Fruit fly (Drosophila melanogaster): ENCODE data around the gene CG6380.

Gene CG6380

dm6 chr2L:17260577-17260976 is 31.4 kb downstream of the CG6380 start, which contains the start of gene beat-IIIc (continued):
- TF ChIP-seq CG17568 (GFP tag; optimal IDR thresholded peaks at IDR 0.05) (no peak), CG10543 (GFP tag; optimal IDR thresholded peaks at IDR 0.05) (peak; percentile 27), CTCF (GFP tag; optimal IDR thresholded peaks at IDR 0.05) (peak; percentile 92), kni (GFP tag; optimal IDR thresholded peaks at IDR 0.05) (peak; percentile 2), ranshi (GFP tag; IDR thresholded peaks at IDR 0.05) (no peak), wdn (GFP tag; IDR thresholded peaks at IDR 0.05) (no peak; the same call in 1 of the 2 replicates), en (GFP tag; optimal IDR thresholded peaks at IDR 0.05) (no peak), Dp (GFP tag; optimal IDR thresholded peaks at IDR 0.05) (no peak), CG12155 (GFP tag; optimal IDR thresholded peaks at IDR 0.05) (no peak), usp (GFP tag; optimal IDR thresholded peaks at IDR 0.05) (no peak), danr (GFP tag; IDR thresholded peaks at IDR 0.05) (no peak), hkb (optimal IDR thresholded peaks at IDR 0.05) (no peak), hkb (GFP tag; IDR thresholded peaks at IDR 0.05) (peak; percentile 32; the same call in 1 of the 2 replicates), CG18764 (GFP tag; optimal IDR thresholded peaks at IDR 0.05) (no peak), CrebB (tag; optimal IDR thresholded peaks at IDR 0.05) (peak; percentile 18), CG3726 (GFP tag; IDR thresholded peaks at IDR 0.05) (no peak), CG14710 (tag; optimal IDR thresholded peaks at IDR 0.05) (no peak), BEAF-32 (GFP tag; optimal IDR thresholded peaks at IDR 0.05) (no peak), al (GFP tag; IDR thresholded peaks at IDR 0.05) (no peak), ara (GFP tag; IDR thresholded peaks at IDR 0.05) (0 out of 2 replicates have a peak, but pooled peaks have one; percentile 10), br (optimal IDR thresholded peaks at IDR 0.05) (no peak), prd (optimal IDR thresholded peaks at IDR 0.05) (no peak), prd (GFP tag; IDR thresholded peaks at IDR 0.05) (peak; percentile 32; the same call in 1 of the 3 replicates), CG4854 (GFP tag; optimal IDR thresholded peaks at IDR 0.05) (no peak), E2f2 (GFP tag; IDR thresholded peaks at IDR 0.05) (0 out of 2 replicates have a peak, but pooled peaks have one; percentile 18), CG6854 (GFP tag; optimal IDR thresholded peaks at IDR 0.05) (no peak), bowl (GFP tag; IDR thresholded peaks at IDR 0.05) (no peak), zfh2 (GFP tag; optimal IDR thresholded peaks at IDR 0.05) (no peak), CG17829 (tag; optimal IDR thresholded peaks at IDR 0.05) (peak; percentile 34), slbo (GFP tag; IDR thresholded peaks at IDR 0.05) (no peak), ase (GFP tag; IDR thresholded peaks at IDR 0.05) (no peak), CG2199 (GFP tag; IDR thresholded peaks at IDR 0.05) (peak; percentile 97), NK7.1 (GFP tag; optimal IDR thresholded peaks at IDR 0.05) (no peak), Trl (optimal IDR thresholded peaks at IDR 0.05) (no peak), Trl (GFP tag; optimal IDR thresholded peaks at IDR 0.05) (no peak), CG14965 (GFP tag; optimal IDR thresholded peaks at IDR 0.05; ENCODE audit: borderline replicate concordance) (no peak), CG8290 (GFP tag; optimal IDR thresholded peaks at IDR 0.05) (peak; percentile 34), CG8290 (tag; optimal IDR thresholded peaks at IDR 0.05) (peak; percentile 3 to 77), tll (GFP tag; optimal IDR thresholded peaks at IDR 0.05) (no peak), CG4424 (GFP tag; optimal IDR thresholded peaks at IDR 0.05) (no peak), CG14050 (GFP tag; IDR thresholded peaks at IDR 0.05) (no peak), NfI (GFP tag; optimal IDR thresholded peaks at IDR 0.05) (peak; percentile 47), yki (optimal IDR thresholded peaks at IDR 0.05) (no peak), CG30020 (tag; optimal IDR thresholded peaks at IDR 0.05) (no peak), ewg (GFP tag; optimal IDR thresholded peaks at IDR 0.05) (no peak), CG18262 (tag; optimal IDR thresholded peaks at IDR 0.05) (peak; percentile 11), nerfin-1 (tag; optimal IDR thresholded peaks at IDR 0.05) (no peak), Usf (GFP tag; optimal IDR thresholded peaks at IDR 0.05) (no peak), Oaz (GFP tag; IDR thresholded peaks at IDR 0.05) (no peak), CG10209 (GFP tag; optimal IDR thresholded peaks at IDR 0.05) (no peak), Blimp-1 (GFP tag; optimal IDR thresholded peaks at IDR 0.05) (peak; percentile 38), zen (tag; optimal IDR thresholded peaks at IDR 0.05) (peak; percentile 16), Hr3 (GFP tag; optimal IDR thresholded peaks at IDR 0.05) (no peak), hth (optimal IDR thresholded peaks at IDR 0.05) (no peak), CG8089 (GFP tag; optimal IDR thresholded peaks at IDR 0.05) (no peak)

Measured in whole organism, embryonic.